Worm (Caenorhabditis elegans) whole organism, L4/young adult: Measurements from ENCODE around the gene Y116A8C.19.

ENCODE experiments used
- W03F9.2 ChIP-seq: fragments of 150-350 bp; optimal IDR thresholded peaks from 2 replicates; lab custom pipeline; 2014; ENCODE audit warnings: missing biosample characterization, missing genetic modification characterization
- him-1 ChIP-seq: sonication (generic microtip); optimal IDR thresholded peaks from 2 replicates; lab custom pipeline; 2016; ENCODE audit warnings: missing genotype, missing genetic modification reagents, missing genetic modification characterization, missing compliant biosample characterization

DNA sequence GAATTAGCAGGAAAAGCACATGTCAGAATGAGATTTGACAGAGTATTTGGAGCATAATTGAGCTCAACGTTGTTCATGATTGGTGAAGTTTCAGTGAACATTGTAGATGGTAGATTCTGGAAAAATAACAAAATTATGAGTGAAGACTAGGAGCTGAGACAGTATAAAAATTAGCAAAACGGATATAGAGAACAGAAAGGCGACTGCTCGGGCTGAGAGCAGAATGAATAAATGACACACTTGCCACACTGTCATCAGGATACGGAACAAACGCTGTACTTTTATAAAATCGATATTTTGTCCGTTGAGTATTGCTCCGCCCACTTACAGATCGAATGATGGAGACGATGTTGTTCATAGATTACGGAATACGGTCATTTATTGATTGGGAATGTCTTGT lies 14.4 kb downstream of the Y116A8C.19 start, which contains the start of gene dct-13:
- TF ChIP-seq him-1 (no peak), W03F9.2 (no peak)
